Worm (Caenorhabditis elegans): ENCODE data around the gene T19C3.6.

ce11 chrIII:587009-587408 lies 44.3 kb downstream of the T19C3.6 start, which contains the start of gene helq-1:
- no peak for TF ChIP-seq unc-62 (GFP tag; optimal IDR thresholded peaks at IDR 0.05)
- no peak for TF ChIP-seq ZK546.5 (tag; optimal IDR thresholded peaks at IDR 0.05)
- no peak for TF ChIP-seq zag-1 (tag; optimal IDR thresholded peaks at IDR 0.05)
- TF ChIP-seq lin-39 (tag; optimal IDR thresholded peaks at IDR 0.05), result no peak
- no peak for TF ChIP-seq unc-39 (tag; optimal IDR thresholded peaks at IDR 0.05)
- TF ChIP-seq pha-4 (tag; optimal IDR thresholded peaks at IDR 0.05), result no peak
- TF ChIP-seq ceh-82 (tag; optimal IDR thresholded peaks at IDR 0.05), result no peak
- TF ChIP-seq nhr-77 (tag; optimal IDR thresholded peaks at IDR 0.05), result no peak
- no peak for TF ChIP-seq nhr-12 (tag; optimal IDR thresholded peaks at IDR 0.05)
- TF ChIP-seq fos-1 (tag; optimal IDR thresholded peaks at IDR 0.05), result no peak

Measured in whole organism, L3 larva.